Fruit fly (Drosophila melanogaster) whole organism, wandering third instar larva: ENCODE data around the gene CG32228.
A peak's percentile ranks its signal among the peaks of the same experiment; 100 is the strongest.

Experiments
- Abd-B ChIP-seq: fragments of >200 bp; optimal IDR thresholded peaks from 2 replicates; lab custom pipeline; 2017; ENCODE audit warnings: missing biosample characterization, missing genetic modification characterization
- CG32264 ChIP-seq: fragments of 200-800 bp; sonication (Bioruptor generic); optimal IDR thresholded peaks from 2 replicates; lab custom pipeline; 2016; ENCODE audit warnings: missing biosample characterization, missing genetic modification characterization
- CG9705 ChIP-seq: fragments of 200-800 bp; sonication (Bioruptor generic); optimal IDR thresholded peaks from 2 replicates; lab custom pipeline; 2018; ENCODE audit warnings: missing biosample characterization, mild to moderate bottlenecking, missing genetic modification characterization
- CrebA ChIP-seq: fragments of 200-800 bp; sonication (Bioruptor generic); optimal IDR thresholded peaks from 2 replicates; lab custom pipeline; 2016; ENCODE audit warnings: missing biosample characterization, mild to moderate bottlenecking, missing genetic modification characterization, borderline replicate concordance
- Dfd ChIP-seq: fragments of >200 bp; optimal IDR thresholded peaks from 2 replicates; lab custom pipeline; 2017; ENCODE audit warnings: missing biosample characterization, missing genetic modification characterization
- Dif ChIP-seq: fragments of 200-275, 200-300 bp; sonication (Bioruptor generic); optimal IDR thresholded peaks from 2 replicates; lab custom pipeline; 2018; ENCODE audit warnings: missing biosample characterization, missing genetic modification characterization; ENCODE audit not compliant: partially characterized antibody
- GATAd ChIP-seq: sonication (Bioruptor generic); optimal IDR thresholded peaks from 2 replicates; lab custom pipeline; 2016; ENCODE audit warnings: missing biosample characterization, missing genetic modification characterization
- HLH106 ChIP-seq: fragments of 200-800 bp; optimal IDR thresholded peaks from 3 replicates; lab custom pipeline; 2019; ENCODE audit warnings: missing biosample characterization, mild to moderate bottlenecking, missing genetic modification characterization, moderate library complexity
- Hnf4 ChIP-seq: fragments of 200-800 bp; sonication (Bioruptor generic); optimal IDR thresholded peaks from 2 replicates; lab custom pipeline; 2016; ENCODE audit warnings: missing biosample characterization, mild to moderate bottlenecking, missing genetic modification characterization
- Hr78 ChIP-seq: fragments of >200 bp; optimal IDR thresholded peaks from 2 replicates; lab custom pipeline; 2017; ENCODE audit warnings: missing biosample characterization, missing genetic modification characterization
- Hr83 ChIP-seq: fragments of 200-300 bp; sonication (Bioruptor generic); optimal IDR thresholded peaks from 2 replicates; lab custom pipeline; 2016; ENCODE audit warnings: missing biosample characterization, mild to moderate bottlenecking, missing genetic modification characterization, moderate library complexity; ENCODE audit not compliant: poor library complexity, severe bottlenecking
- Jra ChIP-seq: sonication (Bioruptor generic); optimal IDR thresholded peaks from 2 replicates; lab custom pipeline; 2016; ENCODE audit warnings: missing biosample characterization, missing genetic modification characterization
- Mio ChIP-seq: sonication (Bioruptor generic); optimal IDR thresholded peaks from 2 replicates; lab custom pipeline; 2016; ENCODE audit warnings: missing biosample characterization, missing genetic modification characterization
- Myc ChIP-seq: fragments of >200 bp; optimal IDR thresholded peaks from 2 replicates; lab custom pipeline; 2017
- N ChIP-seq: fragments of >200 bp; optimal IDR thresholded peaks from 2 replicates; lab custom pipeline; 2018; ENCODE audit warnings: missing biosample characterization, missing external identifiers, missing genetic modification characterization
- OdsH ChIP-seq: fragments of 200-800 bp; sonication (Bioruptor generic); optimal IDR thresholded peaks from 2 replicates; lab custom pipeline; 2016; ENCODE audit warnings: missing biosample characterization, mild to moderate bottlenecking, missing genetic modification characterization
- Rel ChIP-seq, 2 experiments: fragments of 200-800 bp; sonication (Bioruptor generic) in 1 of 2; optimal IDR thresholded peaks; 2 replicates in 1 of 2; 3 replicates in 1 of 2; lab custom pipeline; 2016 to 2019; ENCODE audit warnings: mild to moderate bottlenecking in 2 of 2, missing biosample characterization in 2 of 2, missing genetic modification characterization in 2 of 2, moderate library complexity in 1 of 2
- Sp1 ChIP-seq: fragments of 200-800 bp; sonication (Bioruptor generic); optimal IDR thresholded peaks from 3 replicates; lab custom pipeline; 2019; ENCODE audit warnings: missing biosample characterization, mild to moderate bottlenecking, missing genetic modification characterization, moderate library complexity
- Vsx2 ChIP-seq: fragments of 200-300, 225-300 bp; sonication (Bioruptor generic); optimal IDR thresholded peaks from 2 replicates; lab custom pipeline; 2018; ENCODE audit warnings: missing biosample characterization, missing genetic modification characterization; ENCODE audit not compliant: partially characterized antibody
- br ChIP-seq: fragments of 200-800 bp; sonication (Bioruptor generic); optimal IDR thresholded peaks from 2 replicates; lab custom pipeline; 2016; ENCODE audit warnings: missing biosample characterization, missing genetic modification characterization
- brk ChIP-seq: fragments of 200-800 bp; sonication (Bioruptor generic); optimal IDR thresholded peaks from 2 replicates; lab custom pipeline; 2016; ENCODE audit warnings: missing biosample characterization, mild to moderate bottlenecking, missing genetic modification characterization
- dmrt93B ChIP-seq: fragments of 200-800 bp; sonication (Bioruptor generic); optimal IDR thresholded peaks from 2 replicates; lab custom pipeline; 2018; ENCODE audit warnings: missing biosample characterization, mild to moderate bottlenecking, missing genetic modification characterization
- dsf ChIP-seq: sonication (Bioruptor generic); optimal IDR thresholded peaks from 2 replicates; lab custom pipeline; 2016; ENCODE audit warnings: missing biosample characterization, missing genetic modification characterization, borderline replicate concordance
- ey ChIP-seq: fragments of 200-800 bp; sonication (Bioruptor generic); optimal IDR thresholded peaks from 2 replicates; lab custom pipeline; 2016; ENCODE audit warnings: missing biosample characterization, missing genetic modification characterization
- foxo ChIP-seq, 2 experiments: fragments of 200-800 bp; sonication (Bioruptor generic); optimal IDR thresholded peaks; 2 replicates in 1 of 2; 3 replicates in 1 of 2; lab custom pipeline; 2016 to 2017; ENCODE audit warnings: missing biosample characterization in 2 of 2, missing genetic modification characterization in 2 of 2
- fru ChIP-seq: fragments of 200-800 bp; sonication (Bioruptor generic); optimal IDR thresholded peaks from 3 replicates; lab custom pipeline; 2016; ENCODE audit warnings: missing biosample characterization, mild to moderate bottlenecking, missing genetic modification characterization
- h ChIP-seq: fragments of 200-800 bp; sonication (Bioruptor generic); optimal IDR thresholded peaks from 3 replicates; lab custom pipeline; 2016; ENCODE audit warnings: missing biosample characterization, mild to moderate bottlenecking, missing genetic modification characterization
- jim ChIP-seq: fragments of 175-275, 200-325 bp; sonication (Bioruptor generic); optimal IDR thresholded peaks from 2 replicates; lab custom pipeline; 2016; ENCODE audit warnings: missing biosample characterization, mild to moderate bottlenecking, missing genetic modification characterization
- rgr ChIP-seq: fragments of 200-800 bp; sonication (Bioruptor generic); optimal IDR thresholded peaks from 3 replicates; lab custom pipeline; 2016; ENCODE audit warnings: missing biosample characterization, mild to moderate bottlenecking, missing genetic modification characterization
- tai ChIP-seq: sonication (Bioruptor generic); optimal IDR thresholded peaks from 2 replicates; lab custom pipeline; 2016; ENCODE audit warnings: missing biosample characterization, missing genetic modification characterization
- usp ChIP-seq: fragments of >200 bp; optimal IDR thresholded peaks from 2 replicates; lab custom pipeline; 2017; ENCODE audit warnings: missing biosample characterization, missing genetic modification characterization
- woc ChIP-seq: sonication (Bioruptor generic); optimal IDR thresholded peaks from 2 replicates; lab custom pipeline; 2016; ENCODE audit warnings: missing biosample characterization, mild to moderate bottlenecking, missing genetic modification characterization

The CG32228 gene

DNA sequence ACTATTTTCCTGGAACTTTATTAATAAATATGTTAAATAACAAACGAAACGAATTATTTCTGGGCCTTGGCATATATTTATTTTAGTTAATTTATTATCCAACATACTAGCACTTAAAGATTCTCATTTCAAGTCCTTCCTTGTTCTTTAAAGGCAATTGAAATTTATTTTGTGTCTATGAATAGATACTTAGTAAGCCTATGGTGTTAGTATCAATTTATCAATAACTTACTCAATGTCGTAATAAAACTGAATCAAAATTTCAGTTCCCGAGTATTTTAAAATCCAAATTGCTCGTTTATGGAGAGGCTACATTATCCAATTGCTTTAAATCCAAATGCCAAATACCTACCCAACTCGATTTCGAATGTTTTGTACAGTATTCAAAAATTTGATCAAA lies at the start of gene CG32228:
CG32228 (plus strand) TSS at position 301 of the 400 bp plus-strand sequence.
- TF ChIP-seq Abd-B, result no peak
- TF ChIP-seq Sp1 (GFP tag; lab: Kevin White, UChicago), result no peak
- no peak for TF ChIP-seq Jra (GFP tag; lab: Kevin White, UChicago)
- no peak for TF ChIP-seq HLH106 (tag; lab: Kevin White, UChicago)
- no peak for TF ChIP-seq Dif (GFP tag; lab: Kevin White, UChicago)
- TF ChIP-seq foxo (GFP tag; optimal IDR thresholded peaks at IDR 0.05; lab: Kevin White, UChicago), result no peak
- no peak for TF ChIP-seq N
- TF ChIP-seq CrebA (GFP tag; lab: Kevin White, UChicago), result no peak
- TF ChIP-seq usp (GFP tag; lab: Kevin White, UChicago), result no peak
- TF ChIP-seq fru (GFP tag; lab: Kevin White, UChicago), result no peak
- no peak for TF ChIP-seq h (GFP tag; lab: Kevin White, UChicago)
- TF ChIP-seq CG32264, result no peak
- TF ChIP-seq Hr83 (GFP tag; lab: Kevin White, UChicago), result no peak
- TF ChIP-seq Rel (GFP tag; optimal IDR thresholded peaks at IDR 0.05; lab: Kevin White, UChicago), result no peak
- no peak for TF ChIP-seq Rel (tag; optimal IDR thresholded peaks at IDR 0.05; lab: Kevin White, UChicago)
- no peak for TF ChIP-seq Hnf4 (GFP tag; lab: Kevin White, UChicago)
- no peak for TF ChIP-seq dmrt93B (GFP tag; lab: Kevin White, UChicago)
- TF ChIP-seq jim, result no peak
- no peak for TF ChIP-seq ey
- TF ChIP-seq Hr78, result no peak
- TF ChIP-seq rgr, result no peak

DNA sequence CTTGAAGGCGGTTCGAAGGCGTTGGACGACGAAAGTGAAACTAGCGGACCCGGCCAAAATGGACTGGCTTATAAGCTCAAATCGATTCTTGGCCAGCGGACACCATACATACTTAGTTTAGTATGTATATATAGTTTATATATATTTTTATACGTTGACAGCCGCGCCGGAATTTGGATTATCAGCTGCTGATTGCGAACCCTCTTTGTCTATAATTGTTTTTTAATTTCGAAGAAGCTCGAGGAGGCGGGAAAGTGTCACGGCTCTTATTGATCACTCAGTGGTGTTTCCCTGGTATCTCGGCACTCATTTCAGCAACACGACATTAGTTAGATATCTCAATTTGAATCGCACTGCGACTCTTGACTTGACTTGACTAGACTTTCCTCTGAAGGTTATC lies 45.2 kb upstream of the CG32228 start, which contains the start of gene CG6933:
CG6933 (minus strand) TSS at position 47 of the 400 bp plus-strand sequence.
- TF ChIP-seq Myc (no peak), Jra (GFP tag; lab: Kevin White, UChicago) (no peak), br (GFP tag; lab: Kevin White, UChicago) (no peak), Abd-B (no peak), Rel (GFP tag; optimal IDR thresholded peaks at IDR 0.05; lab: Kevin White, UChicago) (no peak), Rel (tag; optimal IDR thresholded peaks at IDR 0.05; lab: Kevin White, UChicago) (no peak), ey (no peak), rgr (no peak), jim (no peak), brk (GFP tag; lab: Kevin White, UChicago) (no peak), Hr78 (no peak), usp (GFP tag; lab: Kevin White, UChicago) (no peak), CG9705 (GFP tag; lab: Kevin White, UChicago) (no peak)

DNA sequence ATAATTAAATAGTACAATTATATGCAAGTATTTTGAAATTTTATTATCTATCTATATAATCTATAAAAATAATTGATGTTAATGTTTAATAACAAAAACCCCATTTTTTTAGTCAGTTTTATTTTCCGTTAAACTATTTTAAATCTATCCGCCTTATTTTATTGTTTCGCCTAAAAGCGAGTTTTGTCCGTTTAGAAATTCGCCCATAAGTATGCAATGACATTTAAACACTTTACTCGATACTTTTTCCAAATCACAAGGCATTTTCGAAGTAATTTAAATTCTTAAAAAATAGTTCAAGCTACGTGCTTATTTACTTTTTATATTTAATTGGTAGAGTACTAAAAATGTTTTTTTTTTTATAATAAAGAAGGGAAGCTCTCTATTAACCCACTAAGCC lies 44.7 kb upstream of the CG32228 start:
- TF ChIP-seq dmrt93B (GFP tag; lab: Kevin White, UChicago), result no peak
- peak; percentile 72 for TF ChIP-seq Myc
- no peak for TF ChIP-seq OdsH (GFP tag; lab: Kevin White, UChicago)
- no peak for TF ChIP-seq Dfd
- no peak for TF ChIP-seq CrebA (GFP tag; lab: Kevin White, UChicago)
- TF ChIP-seq N, result peak; percentile 72
- peak; percentile 11 for TF ChIP-seq Dif (GFP tag; lab: Kevin White, UChicago)
- TF ChIP-seq GATAd, result no peak
- TF ChIP-seq usp (GFP tag; lab: Kevin White, UChicago), result no peak
- no peak for TF ChIP-seq dsf (GFP tag; lab: Kevin White, UChicago)
- TF ChIP-seq Vsx2 (GFP tag; lab: Kevin White, UChicago), result peak; percentile 20
- TF ChIP-seq Hr78, result no peak

DNA sequence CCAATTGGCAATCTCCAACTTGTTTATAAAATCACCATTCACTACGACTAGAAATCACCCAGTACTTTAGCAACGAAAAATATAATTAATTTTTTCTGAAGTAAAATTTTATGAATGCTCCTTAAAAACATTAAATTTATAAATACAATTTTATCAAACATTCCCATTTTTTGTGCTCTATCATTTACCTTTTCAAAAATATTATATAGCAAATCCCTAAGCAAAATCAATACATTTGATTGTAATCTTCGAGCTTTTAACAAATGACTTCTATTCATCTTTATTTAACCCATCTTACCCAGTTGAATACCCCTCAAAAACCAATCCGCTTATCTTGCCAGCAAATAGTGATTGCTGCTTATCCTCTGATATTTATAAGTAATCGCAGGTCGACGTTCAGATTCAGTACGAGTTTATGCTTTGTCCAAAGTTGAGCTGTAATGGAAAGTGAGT lies 44.2 kb upstream of the CG32228 start, which contains the start of gene CG17145:
CG17145 (plus strand) TSS at position 403 of the 453 bp plus-strand sequence.
- TF ChIP-seq dmrt93B (GFP tag; lab: Kevin White, UChicago) (no peak), woc (GFP tag; lab: Kevin White, UChicago) (no peak), fru (GFP tag; lab: Kevin White, UChicago) (no peak), Myc (no peak), CG9705 (GFP tag; lab: Kevin White, UChicago) (no peak), Mio (GFP tag; lab: Kevin White, UChicago) (no peak), CrebA (GFP tag; lab: Kevin White, UChicago) (no peak), tai (no peak), usp (GFP tag; lab: Kevin White, UChicago) (no peak), br (GFP tag; lab: Kevin White, UChicago) (no peak), Vsx2 (GFP tag; lab: Kevin White, UChicago) (no peak), Abd-B (no peak)
